Worm (Caenorhabditis elegans) whole organism, early embryonic: Measurements from ENCODE around the gene T24B8.7.

Experiments
- B0310.2 ChIP-seq: sonication (generic microtip); optimal IDR thresholded peaks from 2 replicates; lab custom pipeline; 2016; ENCODE audit warnings: mild to moderate bottlenecking, missing genetic modification characterization, missing compliant biosample characterization
- F13C5.2 ChIP-seq: sonication (generic microtip); optimal IDR thresholded peaks from 2 replicates; lab custom pipeline; 2017; ENCODE audit warnings: mild to moderate bottlenecking, missing genetic modification characterization, inconsistent platforms, missing compliant biosample characterization
- aly-1 ChIP-seq: sonication (generic microtip); optimal IDR thresholded peaks from 2 replicates; lab custom pipeline; 2016; ENCODE audit warnings: missing genetic modification characterization, missing compliant biosample characterization
- ama-1 ChIP-seq: fragments of 150-350 bp; optimal IDR thresholded peaks from 2 replicates; lab custom pipeline; 2014
- ceh-13 ChIP-seq: fragments of 200-800 bp; sonication (Bioruptor generic); optimal IDR thresholded peaks from 2 replicates; lab custom pipeline; 2018; ENCODE audit warnings: mild to moderate bottlenecking, missing genetic modification characterization, missing compliant biosample characterization
- ceh-36 ChIP-seq: sonication (generic microtip); optimal IDR thresholded peaks from 2 replicates; lab custom pipeline; 2016; ENCODE audit warnings: missing genetic modification characterization, inconsistent platforms, missing compliant biosample characterization
- ets-7 ChIP-seq: sonication (generic microtip); optimal IDR thresholded peaks from 2 replicates; lab custom pipeline; 2016; ENCODE audit warnings: missing genotype, missing genetic modification characterization, missing compliant biosample characterization
- flt-1 ChIP-seq: fragments of 200-800 bp; sonication (Bioruptor generic); IDR thresholded peaks from 2 replicates; pipeline ENCODE4 v1.3.6; 2022; ENCODE audit warnings: missing genetic modification characterization, missing compliant biosample characterization
- hmbx-1 ChIP-seq: sonication (generic microtip); optimal IDR thresholded peaks from 2 replicates; lab custom pipeline; 2016; ENCODE audit warnings: mild to moderate bottlenecking, missing genetic modification characterization, missing compliant biosample characterization
- hmg-4 ChIP-seq: fragments of 200-800 bp; sonication (Bioruptor generic); optimal IDR thresholded peaks from 2 replicates; lab custom pipeline; 2018; ENCODE audit warnings: mild to moderate bottlenecking, missing genetic modification characterization, missing compliant biosample characterization
- hnd-1 ChIP-seq: sonication (generic microtip); optimal IDR thresholded peaks from 2 replicates; lab custom pipeline; 2016; ENCODE audit warnings: missing genetic modification characterization, missing compliant biosample characterization
- pes-1 ChIP-seq: fragments of 200-800 bp; sonication (Bioruptor generic); IDR thresholded peaks from 2 replicates; pipeline ENCODE4 v1.3.6; 2022; ENCODE audit warnings: missing genetic modification reagents, missing genetic modification characterization, missing compliant biosample characterization
- scrt-1 ChIP-seq: fragments of 200-800 bp; sonication (Bioruptor generic); IDR thresholded peaks from 2 replicates; pipeline ENCODE4 v1.3.6; 2022; ENCODE audit warnings: missing genetic modification characterization, missing compliant biosample characterization
- sea-1 ChIP-seq: fragments of 200-800 bp; sonication (Bioruptor generic); conservative IDR thresholded peaks from 2 replicates; pipeline ENCODE4 v1.3.6; 2022; ENCODE audit warnings: missing genetic modification characterization, missing compliant biosample characterization
- tbx-11 ChIP-seq: fragments of 200-800 bp; sonication (Bioruptor generic); IDR thresholded peaks from 2 replicates; pipeline ENCODE4 v1.3.6; 2022; ENCODE audit warnings: missing genetic modification characterization, missing compliant biosample characterization
- tbx-37 ChIP-seq: fragments of 200-800 bp; sonication (Bioruptor generic); conservative IDR thresholded peaks from 2 replicates; pipeline ENCODE4 v1.3.6; 2022; ENCODE audit warnings: missing genetic modification reagents, missing genetic modification characterization, missing compliant biosample characterization
- tra-4 ChIP-seq: sonication (generic microtip); optimal IDR thresholded peaks from 2 replicates; lab custom pipeline; 2017; ENCODE audit warnings: missing genetic modification characterization, missing compliant biosample characterization

The T24B8.7 gene

ce11 chrII:9053564-9053963 is at the start of gene T24B8.7:
TSS of gene T24B8.7 (minus strand) at chrII:9053664.
- TF ChIP-seq aly-1 (tag; lab: Kevin White, UChicago): no peak
- TF ChIP-seq sea-1 (GFP tag; lab: Robert Waterston, UW): no peak
- TF ChIP-seq hmg-4 (GFP tag; lab: Kevin White, UChicago): no peak
- TF ChIP-seq hmbx-1 (tag; lab: Kevin White, UChicago): no peak
- TF ChIP-seq ama-1 (lab: Kevin White, UChicago): no peak
- TF ChIP-seq F13C5.2 (tag; lab: Kevin White, UChicago): no peak
- TF ChIP-seq B0310.2 (tag; lab: Kevin White, UChicago): no peak
- TF ChIP-seq tbx-11 (GFP tag; lab: Robert Waterston, UW): no peak
- TF ChIP-seq ceh-13: no peak
- no peak for TF ChIP-seq flt-1 (GFP tag; lab: Robert Waterston, UW)
- no peak for TF ChIP-seq scrt-1 (GFP tag; lab: Robert Waterston, UW)
- TF ChIP-seq pes-1 (GFP tag; lab: Robert Waterston, UW): no peak
- no peak for TF ChIP-seq tbx-37 (GFP tag; lab: Robert Waterston, UW)
- no peak for TF ChIP-seq ceh-36 (tag; lab: Kevin White, UChicago)
- TF ChIP-seq hnd-1 (tag; lab: Kevin White, UChicago): no peak
- TF ChIP-seq ets-7: no peak

- TF ChIP-seq pes-1 (GFP tag; lab: Robert Waterston, UW): peak; percentile 76
- TF ChIP-seq tbx-37 (GFP tag; lab: Robert Waterston, UW): 0 out of 2 replicates have a peak, but pooled peaks have one; percentile 31
- peak; percentile 71 for TF ChIP-seq tbx-11 (GFP tag; lab: Robert Waterston, UW)
- peak; percentile 66 for TF ChIP-seq sea-1 (GFP tag; lab: Robert Waterston, UW)
- TF ChIP-seq flt-1 (GFP tag; lab: Robert Waterston, UW): peak; percentile 66
- peak; percentile 79 for TF ChIP-seq scrt-1 (GFP tag; lab: Robert Waterston, UW)
These were observed 49.2 kb upstream of the T24B8.7 start for ce11 chrII:9102623-9103022.

- TF ChIP-seq pes-1 (GFP tag; lab: Robert Waterston, UW): no peak
- no peak for TF ChIP-seq sea-1 (GFP tag; lab: Robert Waterston, UW)
- no peak for TF ChIP-seq ets-7
- TF ChIP-seq hmg-4 (GFP tag; lab: Kevin White, UChicago): no peak
- TF ChIP-seq hmbx-1 (tag; lab: Kevin White, UChicago): no peak
- no peak for TF ChIP-seq F13C5.2 (tag; lab: Kevin White, UChicago)
- TF ChIP-seq hnd-1 (tag; lab: Kevin White, UChicago): no peak
- TF ChIP-seq tbx-37 (GFP tag; lab: Robert Waterston, UW): no peak
- no peak for TF ChIP-seq tra-4 (tag; lab: Kevin White, UChicago)
- no peak for TF ChIP-seq ceh-36 (tag; lab: Kevin White, UChicago)
- no peak for TF ChIP-seq ceh-13
- TF ChIP-seq B0310.2 (tag; lab: Kevin White, UChicago): no peak
These were observed 47.3 kb upstream of the T24B8.7 start, which contains the start of gene T24H10.5 for ce11 chrII:9100798-9101197. TSS of gene T24H10.5 (plus strand) at chrII:9101098.

ce11 chrII:9099017-9099416 is 45.6 kb upstream of the T24B8.7 start, which contains the start of gene T24H10.1:
TSS of gene T24H10.1 (plus strand) at chrII:9099371.
- peak; percentile 57 for TF ChIP-seq F13C5.2 (tag; lab: Kevin White, UChicago)
- no peak for TF ChIP-seq aly-1 (tag; lab: Kevin White, UChicago)
- TF ChIP-seq ceh-36 (tag; lab: Kevin White, UChicago): peak; percentile 33

ce11 chrII:9098505-9098904 is 45.0 kb upstream of the T24B8.7 start, which contains the start of gene clh-5:
TSS of gene clh-5 (minus strand) at chrII:9098605.
- TF ChIP-seq B0310.2 (tag; lab: Kevin White, UChicago) (no peak), sea-1 (GFP tag; lab: Robert Waterston, UW) (no peak), hmbx-1 (tag; lab: Kevin White, UChicago) (no peak), tra-4 (tag; lab: Kevin White, UChicago) (no peak), hmg-4 (GFP tag; lab: Kevin White, UChicago) (no peak), tbx-37 (GFP tag; lab: Robert Waterston, UW) (no peak), F13C5.2 (tag; lab: Kevin White, UChicago) (no peak), ets-7 (no peak), scrt-1 (GFP tag; lab: Robert Waterston, UW) (no peak), hnd-1 (tag; lab: Kevin White, UChicago) (no peak), pes-1 (GFP tag; lab: Robert Waterston, UW) (no peak), ama-1 (lab: Kevin White, UChicago) (no peak), ceh-36 (tag; lab: Kevin White, UChicago) (no peak), ceh-13 (no peak), aly-1 (tag; lab: Kevin White, UChicago) (no peak), flt-1 (GFP tag; lab: Robert Waterston, UW) (no peak), tbx-11 (GFP tag; lab: Robert Waterston, UW) (no peak)

- TF ChIP-seq F13C5.2 (tag; lab: Kevin White, UChicago): no peak
- TF ChIP-seq tbx-37 (GFP tag; lab: Robert Waterston, UW): no peak
- TF ChIP-seq ets-7: no peak
- TF ChIP-seq hmbx-1 (tag; lab: Kevin White, UChicago): no peak
- TF ChIP-seq tbx-11 (GFP tag; lab: Robert Waterston, UW): no peak
These were observed 43.8 kb upstream of the T24B8.7 start for ce11 chrII:9097302-9097701.

ce11 chrII:9094247-9094790 is 40.9 kb upstream of the T24B8.7 start:
- TF ChIP-seq F13C5.2 (tag; lab: Kevin White, UChicago) (no peak), aly-1 (tag; lab: Kevin White, UChicago) (no peak), tra-4 (tag; lab: Kevin White, UChicago) (no peak), ama-1 (lab: Kevin White, UChicago) (no peak), ets-7 (no peak), hmbx-1 (tag; lab: Kevin White, UChicago) (no peak)
